Fruit fly (Drosophila melanogaster): ENCODE results near the gene para.

- TF ChIP-seq CG9948 (tag; optimal IDR thresholded peaks at IDR 0.05): no peak
- no peak for TF ChIP-seq fd96Ca (GFP tag; IDR thresholded peaks at IDR 0.05)
- TF ChIP-seq CG4496 (GFP tag; IDR thresholded peaks at IDR 0.05): no peak
- TF ChIP-seq CG10348 (GFP tag; IDR thresholded peaks at IDR 0.05): no peak
- no peak for TF ChIP-seq Pif1A (GFP tag; optimal IDR thresholded peaks at IDR 0.05)
- TF ChIP-seq CG15710 (tag; optimal IDR thresholded peaks at IDR 0.05): no peak
- TF ChIP-seq Ets98B (GFP tag; IDR thresholded peaks at IDR 0.05): no peak
- no peak for TF ChIP-seq EcR (GFP tag; optimal IDR thresholded peaks at IDR 0.05)
- no peak for TF ChIP-seq Pif1B (GFP tag; optimal IDR thresholded peaks at IDR 0.05)
These were observed 41.2 kb upstream of the para start for dm6 chrX:16574114-16574513.
